Fruit fly (Drosophila melanogaster): ENCODE measurements around the gene sl.
A peak's percentile ranks its signal among the peaks of the same experiment; 100 is the strongest.

sl gene

DNA sequence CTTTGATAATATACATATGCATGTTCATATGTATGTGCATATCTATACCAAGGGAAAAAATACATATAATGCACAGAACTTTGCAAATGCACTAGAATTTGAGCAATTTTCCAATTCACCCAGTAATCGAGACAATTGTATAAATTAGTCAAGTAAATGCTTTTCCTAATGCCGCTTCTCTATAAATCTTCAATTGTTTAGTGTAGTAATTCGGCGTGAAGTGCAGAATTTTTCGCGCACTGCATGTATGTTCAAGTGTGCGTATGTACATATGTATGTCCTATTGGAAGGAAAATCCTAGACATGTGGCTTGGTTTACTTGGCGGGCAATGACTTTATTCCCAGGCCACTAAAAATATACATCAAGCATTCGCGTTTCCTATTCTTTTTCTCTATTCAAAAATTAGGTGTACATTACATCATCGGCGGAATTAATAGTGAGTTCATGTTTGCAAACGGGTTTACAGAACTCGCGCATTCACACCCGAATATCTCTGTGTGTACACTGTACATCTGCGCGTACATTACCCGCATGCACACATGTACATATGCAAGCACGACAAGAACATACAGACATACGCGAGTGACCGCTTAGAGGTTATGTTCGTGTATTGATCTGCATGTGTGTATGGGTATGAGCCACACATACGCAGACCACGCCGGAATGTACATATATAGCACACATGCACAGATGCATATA, 31.1 kb upstream of the sl start (continued):
- TF ChIP-seq MTF-1 (GFP tag; optimal IDR thresholded peaks at IDR 0.05; ENCODE audit: borderline replicate concordance) = no peak
- no peak for TF ChIP-seq Stat92E (GFP tag; optimal IDR thresholded peaks at IDR 0.05)
- TF ChIP-seq Elba2 (GFP tag; optimal IDR thresholded peaks at IDR 0.05) = peak; percentile 75
- TF ChIP-seq stwl (tag; optimal IDR thresholded peaks at IDR 0.05) = no peak
- TF ChIP-seq scrt (GFP tag; optimal IDR thresholded peaks at IDR 0.05) = no peak
- TF ChIP-seq peb (GFP tag; IDR thresholded peaks at IDR 0.05) = no peak
- TF ChIP-seq CkIIα-i1 (GFP tag; IDR thresholded peaks at IDR 0.05) = no peak
- no peak for TF ChIP-seq luna (GFP tag; optimal IDR thresholded peaks at IDR 0.05)
- TF ChIP-seq Dfd (GFP tag; optimal IDR thresholded peaks at IDR 0.05) = no peak
- TF ChIP-seq Side (GFP tag; optimal IDR thresholded peaks at IDR 0.05) = peak; percentile 9
- no peak for TF ChIP-seq sqz (GFP tag; optimal IDR thresholded peaks at IDR 0.05)
- TF ChIP-seq Mrtf (GFP tag; IDR thresholded peaks at IDR 0.05) = no peak
- TF ChIP-seq zfh1 (GFP tag; IDR thresholded peaks at IDR 0.05) = no peak
- no peak for TF ChIP-seq danr (GFP tag; IDR thresholded peaks at IDR 0.05)
- no peak for TF ChIP-seq jigr1 (GFP tag; IDR thresholded peaks at IDR 0.05)
- peak; percentile 4 for TF ChIP-seq CG33557 (GFP tag; optimal IDR thresholded peaks at IDR 0.05)
- no peak for TF ChIP-seq esg (GFP tag; conservative IDR thresholded peaks at IDR 0.05)
- TF ChIP-seq Ets65A (GFP tag) = no peak
- no peak for TF ChIP-seq Hr39 (optimal IDR thresholded peaks at IDR 0.05)
- no peak for TF ChIP-seq Taf1 (GFP tag; IDR thresholded peaks at IDR 0.05)
- TF ChIP-seq org-1 (GFP tag; optimal IDR thresholded peaks at IDR 0.05) = no peak
- no peak for TF ChIP-seq CG3726 (GFP tag; IDR thresholded peaks at IDR 0.05)
- no peak for TF ChIP-seq Gug (GFP tag; IDR thresholded peaks at IDR 0.05)
- peak; percentile 15 for TF ChIP-seq CG13296 (GFP tag; optimal IDR thresholded peaks at IDR 0.05)
- no peak for TF ChIP-seq odd (GFP tag; optimal IDR thresholded peaks at IDR 0.05)
- TF ChIP-seq CG17359 (tag; optimal IDR thresholded peaks at IDR 0.05) = no peak
- peak; percentile 78 for TF ChIP-seq twi (tag; optimal IDR thresholded peaks at IDR 0.05)
- no peak for TF ChIP-seq pnt (GFP tag; optimal IDR thresholded peaks at IDR 0.05)
- no peak for TF ChIP-seq CG6765 (GFP tag; optimal IDR thresholded peaks at IDR 0.05)
- no peak for TF ChIP-seq CG11723 (GFP tag; optimal IDR thresholded peaks at IDR 0.05)
- TF ChIP-seq CG7556 (GFP tag; optimal IDR thresholded peaks at IDR 0.05) = no peak
- TF ChIP-seq CG2199 (GFP tag; IDR thresholded peaks at IDR 0.05) = peak; percentile 80; the same call in 2 of the 3 replicates
- no peak for TF ChIP-seq ci (GFP tag; IDR thresholded peaks at IDR 0.05)
- no peak for TF ChIP-seq hth (optimal IDR thresholded peaks at IDR 0.05)
- TF ChIP-seq slp2 (GFP tag; optimal IDR thresholded peaks at IDR 0.05) = no peak
- TF ChIP-seq CG5180 (GFP tag; optimal IDR thresholded peaks at IDR 0.05) = no peak
- no peak for TF ChIP-seq cad (GFP tag; optimal IDR thresholded peaks at IDR 0.05)
- no peak for TF ChIP-seq CG9727 (GFP tag; optimal IDR thresholded peaks at IDR 0.05)
- TF ChIP-seq pho (GFP tag; optimal IDR thresholded peaks at IDR 0.05) = no peak
- no peak for TF ChIP-seq Hsf (GFP tag; optimal IDR thresholded peaks at IDR 0.05)
- no peak for TF ChIP-seq Sry-δ (GFP tag; optimal IDR thresholded peaks at IDR 0.05)
- TF ChIP-seq CG12236 (GFP tag; optimal IDR thresholded peaks at IDR 0.05) = no peak
- TF ChIP-seq tio (GFP tag; optimal IDR thresholded peaks at IDR 0.05) = no peak
- TF ChIP-seq klu (GFP tag; IDR thresholded peaks at IDR 0.05) = no peak
- no peak for TF ChIP-seq sens-2 (GFP tag; IDR thresholded peaks at IDR 0.05)
- no peak for TF ChIP-seq hb (GFP tag; IDR thresholded peaks at IDR 0.05; ENCODE audit: partially characterized antibody)
- 0 out of 2 replicates have a peak, but pooled peaks have one; percentile 28 for TF ChIP-seq bbx (GFP tag; IDR thresholded peaks at IDR 0.05; ENCODE audit: partially characterized antibody)
- no peak for TF ChIP-seq CG18619 (GFP tag; optimal IDR thresholded peaks at IDR 0.05)
- peak; percentile 6 for TF ChIP-seq CG12769 (tag; optimal IDR thresholded peaks at IDR 0.05)
- no peak for TF ChIP-seq CG32772 (GFP tag; IDR thresholded peaks at IDR 0.05)
- TF ChIP-seq CG31365 (tag; optimal IDR thresholded peaks at IDR 0.05) = no peak
- no peak for TF ChIP-seq run (tag; optimal IDR thresholded peaks at IDR 0.05)

All from whole organism, embryonic.